Fruit fly (Drosophila melanogaster): Measurements from ENCODE around the gene CG11663.
A peak's percentile ranks its signal among the peaks of the same experiment; 100 is the strongest.

The CG11663 gene

DNA sequence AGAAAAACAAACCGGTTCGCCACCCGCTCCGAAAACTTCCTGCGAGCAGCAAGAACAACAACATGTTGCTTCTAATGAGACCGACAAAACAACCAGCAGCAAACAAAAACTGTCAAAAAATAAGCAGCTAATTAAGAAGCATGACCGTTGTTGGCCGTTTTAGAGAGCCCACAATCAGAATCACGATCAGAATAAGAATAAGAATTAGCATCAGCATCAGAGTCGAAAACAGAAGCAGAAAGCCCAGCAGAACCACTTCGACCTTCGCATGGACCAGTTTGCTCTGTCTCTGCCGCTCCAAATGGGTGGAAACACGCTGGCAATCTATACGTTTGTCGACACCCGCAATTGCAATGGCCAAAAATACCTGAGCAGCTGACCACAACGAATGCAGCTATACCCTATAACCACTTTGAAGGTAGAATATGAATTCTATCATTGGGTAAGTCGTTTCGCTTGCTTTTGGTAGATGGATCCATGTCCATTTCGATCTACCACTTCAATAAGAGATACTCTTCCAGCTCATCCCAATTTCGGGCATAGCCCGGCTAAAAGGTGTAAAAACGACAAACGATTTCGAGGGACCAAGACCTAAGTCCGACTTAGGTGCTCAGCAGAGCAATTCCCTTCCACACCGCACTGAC, 5.2 kb downstream of the CG11663 start:
- TF ChIP-seq OdsH (GFP tag; optimal IDR thresholded peaks at IDR 0.05) (no peak), usp (GFP tag; optimal IDR thresholded peaks at IDR 0.05) (no peak), pan (optimal IDR thresholded peaks at IDR 0.05) (no peak), jim (GFP tag; optimal IDR thresholded peaks at IDR 0.05) (no peak), Abd-B (GFP tag; optimal IDR thresholded peaks at IDR 0.05) (no peak), CrebA (GFP tag; optimal IDR thresholded peaks at IDR 0.05; ENCODE audit: borderline replicate concordance) (no peak), N (GFP tag; optimal IDR thresholded peaks at IDR 0.05) (no peak), Vsx2 (GFP tag; optimal IDR thresholded peaks at IDR 0.05; ENCODE audit: partially characterized antibody) (no peak), woc (GFP tag; optimal IDR thresholded peaks at IDR 0.05) (no peak), dmrt93B (GFP tag; optimal IDR thresholded peaks at IDR 0.05) (no peak), h (GFP tag; optimal IDR thresholded peaks at IDR 0.05) (no peak), sv (GFP tag; optimal IDR thresholded peaks at IDR 0.05) (no peak), CG32264 (GFP tag; optimal IDR thresholded peaks at IDR 0.05) (no peak), Hr78 (GFP tag; optimal IDR thresholded peaks at IDR 0.05) (no peak), ey (GFP tag; optimal IDR thresholded peaks at IDR 0.05) (no peak), Hr83 (GFP tag; optimal IDR thresholded peaks at IDR 0.05; ENCODE audit: poor library complexity, severe bottlenecking) (no peak), dl (GFP tag; optimal IDR thresholded peaks at IDR 0.05; ENCODE audit: insufficient read depth in 1 of 2, partially characterized antibody in 2 of 2) (no peak), Sp1 (GFP tag; optimal IDR thresholded peaks at IDR 0.05) (no peak)

DNA sequence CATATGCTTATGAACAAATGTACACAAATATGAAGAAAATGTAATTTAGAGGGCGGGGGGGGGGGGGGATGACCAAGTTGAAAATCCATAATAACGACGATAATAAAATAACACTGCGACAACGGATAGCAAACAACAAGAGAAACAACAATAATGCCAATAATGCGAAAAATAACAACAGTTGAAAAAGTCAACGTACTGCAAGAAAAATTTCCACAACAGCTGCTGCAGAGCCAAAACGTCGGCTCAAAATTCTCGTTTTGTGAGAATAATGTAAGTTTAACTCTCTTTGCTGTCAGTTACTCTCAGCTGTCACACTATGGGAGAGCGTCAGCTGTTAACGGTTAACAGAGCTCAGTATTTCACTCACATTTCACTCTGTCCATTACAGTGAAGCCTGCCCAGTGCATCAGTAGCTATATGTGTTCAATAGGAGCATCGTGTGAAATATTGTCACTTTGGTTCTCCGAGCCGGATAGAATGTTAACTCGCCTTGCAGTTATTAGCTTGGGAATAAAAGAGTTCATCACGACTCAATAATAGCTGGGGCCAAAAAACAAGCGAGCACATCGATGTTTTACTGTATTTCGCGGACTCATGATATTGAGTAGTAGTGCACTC, 6.6 kb downstream of the CG11663 start:
- TF ChIP-seq sage (GFP tag; optimal IDR thresholded peaks at IDR 0.05) (peak; percentile 69), HLH106 (tag; optimal IDR thresholded peaks at IDR 0.05) (peak; percentile 93), pan (optimal IDR thresholded peaks at IDR 0.05) (no peak), CrebA (GFP tag; optimal IDR thresholded peaks at IDR 0.05; ENCODE audit: borderline replicate concordance) (peak; percentile 55), woc (GFP tag; optimal IDR thresholded peaks at IDR 0.05) (peak; percentile 95), rgr (GFP tag; optimal IDR thresholded peaks at IDR 0.05) (peak; percentile 88), usp (GFP tag; optimal IDR thresholded peaks at IDR 0.05) (no peak), tai (GFP tag; optimal IDR thresholded peaks at IDR 0.05) (peak; percentile 82), Hr83 (GFP tag; optimal IDR thresholded peaks at IDR 0.05; ENCODE audit: poor library complexity, severe bottlenecking) (no peak), Hr78 (GFP tag; optimal IDR thresholded peaks at IDR 0.05) (no peak), Rel (GFP tag; optimal IDR thresholded peaks at IDR 0.05) (no peak), Rel (tag; optimal IDR thresholded peaks at IDR 0.05) (peak; percentile 66), lola (GFP tag; optimal IDR thresholded peaks at IDR 0.05) (no peak), h (GFP tag; optimal IDR thresholded peaks at IDR 0.05) (peak; percentile 93), CG9705 (GFP tag; optimal IDR thresholded peaks at IDR 0.05) (peak; percentile 82), psq (GFP tag; optimal IDR thresholded peaks at IDR 0.05) (peak; percentile 81), ey (GFP tag; optimal IDR thresholded peaks at IDR 0.05) (peak; percentile 94), brk (GFP tag; optimal IDR thresholded peaks at IDR 0.05) (peak; percentile 30), Abd-B (GFP tag; optimal IDR thresholded peaks at IDR 0.05) (no peak), dl (GFP tag; optimal IDR thresholded peaks at IDR 0.05; ENCODE audit: insufficient read depth in 1 of 2, partially characterized antibody in 2 of 2) (peak in 1 of 2 experiments; percentile 38), GATAd (GFP tag; optimal IDR thresholded peaks at IDR 0.05) (no peak), sv (GFP tag; optimal IDR thresholded peaks at IDR 0.05) (peak; percentile 50), Mio (GFP tag; optimal IDR thresholded peaks at IDR 0.05) (peak; percentile 50), CG32264 (GFP tag; optimal IDR thresholded peaks at IDR 0.05) (peak; percentile 68), br (GFP tag; optimal IDR thresholded peaks at IDR 0.05) (peak; percentile 92), fru (GFP tag; optimal IDR thresholded peaks at IDR 0.05) (peak; percentile 92), OdsH (GFP tag; optimal IDR thresholded peaks at IDR 0.05) (peak; percentile 89), foxo (GFP tag; optimal IDR thresholded peaks at IDR 0.05) (peak; percentile 32 to 91), Sp1 (GFP tag; optimal IDR thresholded peaks at IDR 0.05) (peak; percentile 88), dsf (GFP tag; optimal IDR thresholded peaks at IDR 0.05; ENCODE audit: borderline replicate concordance) (no peak), Hnf4 (GFP tag; optimal IDR thresholded peaks at IDR 0.05) (peak; percentile 84), dmrt93B (GFP tag; optimal IDR thresholded peaks at IDR 0.05) (peak; percentile 85), Jra (GFP tag; optimal IDR thresholded peaks at IDR 0.05) (peak; percentile 11)

Data from whole organism, wandering third instar larva.